Fruit fly (Drosophila melanogaster): ENCODE measurements around the gene Rubicon.

dm6 chrX:8677434-8677833, 571 bp downstream of the Rubicon start:
- TF ChIP-seq kni (GFP tag; optimal IDR thresholded peaks at IDR 0.05) (no peak), nerfin-2 (GFP tag; IDR thresholded peaks at IDR 0.05; ENCODE audit: partially characterized antibody) (no peak), ato (GFP tag; IDR thresholded peaks at IDR 0.05; ENCODE audit: partially characterized antibody) (no peak), CG4328 (GFP tag; optimal IDR thresholded peaks at IDR 0.05) (no peak), HmgZ (tag; optimal IDR thresholded peaks at IDR 0.05) (no peak), CG16863 (GFP tag; optimal IDR thresholded peaks at IDR 0.05) (no peak), bigmax (GFP tag; optimal IDR thresholded peaks at IDR 0.05) (no peak), Sox100B (GFP tag; optimal IDR thresholded peaks at IDR 0.05) (peak; percentile 17), CG33213 (GFP tag; optimal IDR thresholded peaks at IDR 0.05) (peak; percentile 2), CG8359 (GFP tag; optimal IDR thresholded peaks at IDR 0.05; ENCODE audit: borderline replicate concordance) (peak; percentile 70), CG10565 (GFP tag; optimal IDR thresholded peaks at IDR 0.05) (no peak), CG32772 (GFP tag; IDR thresholded peaks at IDR 0.05) (no peak)
